Comparison of ENCODE assay signal across 5 worm cellular contexts in genomic region chrII:6888661-6889579, ce11.
TF ChIP-seq lines count a peak whose summit lies in the region.

No protein-coding gene starts in this region.

TF ChIP-seq in whole organism, L1 larva, 84 proteins besides CTCF, POLR2A, EP300 and RAD21 (continues in another document):
- TF ChIP-seq nhr-47 (tag; optimal IDR thresholded peaks at IDR 0.05; lab: Kevin White, UChicago): no peak
- TF ChIP-seq hlh-17 (GFP tag; optimal IDR thresholded peaks at IDR 0.05; lab: Kevin White, UChicago; ENCODE audit: borderline replicate concordance): no peak
- TF ChIP-seq zip-4 (GFP tag; optimal IDR thresholded peaks at IDR 0.05; lab: Kevin White, UChicago): no peak
- TF ChIP-seq pqm-1 (tag; optimal IDR thresholded peaks at IDR 0.05; lab: Kevin White, UChicago): no peak
- peak; percentile 17 for TF ChIP-seq lin-13 (GFP tag; optimal IDR thresholded peaks at IDR 0.05; lab: Kevin White, UChicago)
- TF ChIP-seq skn-1 (tag; optimal IDR thresholded peaks at IDR 0.05; lab: Kevin White, UChicago): peak; percentile 8
- TF ChIP-seq ztf-11 (tag; optimal IDR thresholded peaks at IDR 0.05; lab: Kevin White, UChicago): no peak
- no peak for TF ChIP-seq nhr-84 (tag; optimal IDR thresholded peaks at IDR 0.05; lab: Kevin White, UChicago)
- TF ChIP-seq blmp-1 (tag; optimal IDR thresholded peaks at IDR 0.05; lab: Kevin White, UChicago): no peak
- TF ChIP-seq elt-2 (tag; optimal IDR thresholded peaks at IDR 0.05; lab: Kevin White, UChicago): no peak
- peak; percentile 57 for TF ChIP-seq hpl-2 (GFP tag; optimal IDR thresholded peaks at IDR 0.05; lab: Kevin White, UChicago)
- no peak for TF ChIP-seq rnt-1 (tag; optimal IDR thresholded peaks at IDR 0.05; lab: Kevin White, UChicago)
- no peak for TF ChIP-seq unc-30 (tag; optimal IDR thresholded peaks at IDR 0.05; lab: Kevin White, UChicago)
- no peak for TF ChIP-seq ets-5 (GFP tag; IDR thresholded peaks at IDR 0.05; lab: Robert Waterston, UW)
- TF ChIP-seq C34B4.2 (tag; optimal IDR thresholded peaks at IDR 0.05; lab: Kevin White, UChicago): no peak
- TF ChIP-seq lir-3 (tag; optimal IDR thresholded peaks at IDR 0.05; lab: Kevin White, UChicago; ENCODE audit: poor library complexity): peak; percentile 9
- TF ChIP-seq grh-1 (GFP tag; IDR thresholded peaks at IDR 0.05; lab: Robert Waterston, UW): no peak; the same call in 1 of the 2 replicates
- no peak for TF ChIP-seq ceh-88 (GFP tag; IDR thresholded peaks at IDR 0.05; lab: Robert Waterston, UW)
- no peak for TF ChIP-seq nhr-28 (tag; optimal IDR thresholded peaks at IDR 0.05; lab: Kevin White, UChicago)

TF ChIP-seq in whole organism, L2 larva, 48 proteins besides CTCF, POLR2A, EP300 and RAD21:
- no peak for TF ChIP-seq nhr-129 (tag; optimal IDR thresholded peaks at IDR 0.05; lab: Kevin White, UChicago)
- TF ChIP-seq mdl-1 (tag; optimal IDR thresholded peaks at IDR 0.05; lab: Kevin White, UChicago): no peak
- peak; percentile 81 for TF ChIP-seq ama-1 (optimal IDR thresholded peaks at IDR 0.05; lab: Kevin White, UChicago)
- no peak for TF ChIP-seq R02D3.7 (tag; optimal IDR thresholded peaks at IDR 0.05; lab: Kevin White, UChicago)
- no peak for TF ChIP-seq crh-2 (tag; optimal IDR thresholded peaks at IDR 0.05; lab: Kevin White, UChicago)
- TF ChIP-seq alr-1 (tag; optimal IDR thresholded peaks at IDR 0.05; lab: Kevin White, UChicago): no peak
- no peak for TF ChIP-seq unc-39 (tag; optimal IDR thresholded peaks at IDR 0.05; lab: Kevin White, UChicago)
- peak; percentile 3 for TF ChIP-seq ceh-16 (tag; optimal IDR thresholded peaks at IDR 0.05; lab: Kevin White, UChicago)

TF ChIP-seq in whole organism, L3 larva, 47 proteins besides CTCF, POLR2A, EP300 and RAD21:
- no peak for TF ChIP-seq ZK546.5 (tag; optimal IDR thresholded peaks at IDR 0.05; lab: Kevin White, UChicago)
- peak; percentile 56 for TF ChIP-seq ama-1 (optimal IDR thresholded peaks at IDR 0.05; lab: Kevin White, UChicago)
- no peak for TF ChIP-seq sea-2 (GFP tag; optimal IDR thresholded peaks at IDR 0.05; lab: Kevin White, UChicago)
- TF ChIP-seq lin-15B (tag; optimal IDR thresholded peaks at IDR 0.05; lab: Kevin White, UChicago): no peak
- TF ChIP-seq lin-39 (tag; optimal IDR thresholded peaks at IDR 0.05; lab: Kevin White, UChicago): peak; percentile 28
- peak; percentile 66 for TF ChIP-seq nhr-43 (tag; optimal IDR thresholded peaks at IDR 0.05; lab: Kevin White, UChicago; ENCODE audit: poor library complexity, severe bottlenecking)

TF ChIP-seq in whole organism, L4 larva, 104 proteins besides CTCF, POLR2A, EP300 and RAD21:
- TF ChIP-seq lin-38 (GFP tag; IDR thresholded peaks at IDR 0.05; lab: Robert Waterston, UW) (0 out of 2 replicates have a peak, but pooled peaks have one; percentile 6), mes-2 (tag; optimal IDR thresholded peaks at IDR 0.05; lab: Kevin White, UChicago; ENCODE audit: poor library complexity, severe bottlenecking) (peak; percentile 46), ces-1 (GFP tag; optimal IDR thresholded peaks at IDR 0.05; lab: Kevin White, UChicago) (no peak), ama-1 (optimal IDR thresholded peaks at IDR 0.05; lab: Kevin White, UChicago) (peak; percentile 76), F49E8.2 (tag; optimal IDR thresholded peaks at IDR 0.05; lab: Kevin White, UChicago; ENCODE audit: borderline replicate concordance) (no peak), unc-62 (GFP tag; optimal IDR thresholded peaks at IDR 0.05 in 1 of 2; lab: Kevin White, UChicago) (peak in 1 of 2 experiments; percentile 35), unc-62 (tag; optimal IDR thresholded peaks at IDR 0.05; lab: Kevin White, UChicago) (no peak), hmg-1.1 (GFP tag; IDR thresholded peaks at IDR 0.05; lab: Robert Waterston, UW) (0 out of 2 replicates have a peak, but pooled peaks have one; percentile 12), saeg-2 (GFP tag; IDR thresholded peaks at IDR 0.05; lab: Robert Waterston, UW) (0 out of 2 replicates have a peak, but pooled peaks have one; percentile 44), Y75B8A.6 (GFP tag; IDR thresholded peaks at IDR 0.05; lab: Robert Waterston, UW) (peak; percentile 68; the same call in 1 of the 2 replicates), daf-16 (GFP tag; optimal IDR thresholded peaks at IDR 0.05; lab: Kevin White, UChicago) (no peak), daf-16 (tag; optimal IDR thresholded peaks at IDR 0.05; lab: Kevin White, UChicago) (peak; percentile 21), D1046.2 (GFP tag; IDR thresholded peaks at IDR 0.05; lab: Robert Waterston, UW) (peak; percentile 71; the same call in 1 of the 2 replicates), mxl-2 (GFP tag; conservative IDR thresholded peaks at IDR 0.05; lab: Robert Waterston, UW) (no peak)
TF ChIP-seq in whole organism, L4 larva: peak in this region for 9.

TF ChIP-seq in whole organism, young adult, 124 proteins besides CTCF, POLR2A, EP300 and RAD21:
- TF ChIP-seq lin-54 (GFP tag; optimal IDR thresholded peaks at IDR 0.05; lab: Kevin White, UChicago) (no peak), ceh-100 (GFP tag; IDR thresholded peaks at IDR 0.05; lab: Robert Waterston, UW) (no peak), B0336.3 (GFP tag; IDR thresholded peaks at IDR 0.05; lab: Robert Waterston, UW) (0 out of 2 replicates have a peak, but pooled peaks have one; percentile 39), tlf-1 (GFP tag; optimal IDR thresholded peaks at IDR 0.05; lab: Kevin White, UChicago) (no peak), hlh-12 (tag; optimal IDR thresholded peaks at IDR 0.05; lab: Kevin White, UChicago) (no peak), dpff-1 (tag; optimal IDR thresholded peaks at IDR 0.05; lab: Kevin White, UChicago) (no peak), him-1 (tag; optimal IDR thresholded peaks at IDR 0.05; lab: Kevin White, UChicago) (no peak), ceh-27 (GFP tag; optimal IDR thresholded peaks at IDR 0.05; lab: Kevin White, UChicago) (no peak), ceh-79 (tag; optimal IDR thresholded peaks at IDR 0.05; lab: Kevin White, UChicago) (no peak), ets-4 (GFP tag; optimal IDR thresholded peaks at IDR 0.05; lab: Kevin White, UChicago) (no peak), madf-6 (GFP tag; IDR thresholded peaks at IDR 0.05; lab: Robert Waterston, UW) (no peak), lin-35 (GFP tag; optimal IDR thresholded peaks at IDR 0.05; lab: Kevin White, UChicago) (peak in 1 of 3 experiments; percentile 46), hrde-1 (tag; optimal IDR thresholded peaks at IDR 0.05; lab: Kevin White, UChicago; ENCODE audit: borderline replicate concordance) (no peak), D2030.7 (GFP tag; IDR thresholded peaks at IDR 0.05; lab: Robert Waterston, UW) (no peak), lsl-1 (GFP tag; optimal IDR thresholded peaks at IDR 0.05; lab: Kevin White, UChicago) (no peak), ZK185.1 (tag; optimal IDR thresholded peaks at IDR 0.05; lab: Kevin White, UChicago; ENCODE audit: poor library complexity, severe bottlenecking) (peak; percentile 33), C06A6.2 (GFP tag; conservative IDR thresholded peaks at IDR 0.05; lab: Robert Waterston, UW) (no peak), ama-1 (optimal IDR thresholded peaks at IDR 0.05; lab: Kevin White, UChicago) (peak; percentile 88), ama-1 (GFP tag; optimal IDR thresholded peaks at IDR 0.05; lab: Kevin White, UChicago) (no peak), hmg-1.2 (GFP tag; IDR thresholded peaks at IDR 0.05; lab: Robert Waterston, UW) (0 out of 2 replicates have a peak, but pooled peaks have one; percentile 4), Y53G8AR.9 (GFP tag; conservative IDR thresholded peaks at IDR 0.05; lab: Robert Waterston, UW) (no peak), madf-3 (GFP tag; IDR thresholded peaks at IDR 0.05; lab: Robert Waterston, UW) (no peak), ccch-3 (GFP tag; optimal IDR thresholded peaks at IDR 0.05; lab: Kevin White, UChicago) (no peak)
